Fruit fly (Drosophila melanogaster) whole organism, embryonic: ENCODE results near the gene dj-1beta.

Experiments used
- Bteb2 ChIP-seq: fragments of 200-800 bp; sonication (Bioruptor generic); optimal IDR thresholded peaks from 2 replicates; lab custom pipeline; 2016; ENCODE audit warnings: missing biosample characterization, missing genetic modification characterization
- CG11398 ChIP-seq: fragments of 200-800 bp; sonication (Bioruptor generic); optimal IDR thresholded peaks from 2 replicates; lab custom pipeline; 2016; ENCODE audit warnings: missing biosample characterization, missing genetic modification characterization
- CG13894 ChIP-seq: fragments of 200-800 bp; sonication (Bioruptor generic); optimal IDR thresholded peaks from 3 replicates; lab custom pipeline; 2018; ENCODE audit warnings: missing biosample characterization, mild to moderate bottlenecking, missing genetic modification characterization, moderate library complexity
- CG15073 ChIP-seq: fragments of 200-800 bp; sonication (Bioruptor generic); optimal IDR thresholded peaks from 2 replicates; lab custom pipeline; 2016; ENCODE audit warnings: missing biosample characterization, missing genetic modification characterization
- CG15479 ChIP-seq: fragments of 200-800 bp; sonication (Bioruptor generic); optimal IDR thresholded peaks from 3 replicates; lab custom pipeline; 2019; ENCODE audit warnings: missing biosample characterization, mild to moderate bottlenecking, missing genetic modification characterization, moderate library complexity
- CG17359 ChIP-seq: fragments of 200-800 bp; sonication (Bioruptor generic); optimal IDR thresholded peaks from 3 replicates; lab custom pipeline; 2018; ENCODE audit warnings: missing biosample characterization, mild to moderate bottlenecking, missing genetic modification characterization, moderate library complexity
- CG17361 ChIP-seq: fragments of 200-800 bp; sonication (Bioruptor generic); IDR thresholded peaks from 3 replicates; pipeline ENCODE4 v1.3.6; 2022; ENCODE audit warnings: missing biosample characterization, missing genetic modification characterization
- CG1832 ChIP-seq: fragments of 200-800 bp; sonication (Bioruptor generic); optimal IDR thresholded peaks from 2 replicates; lab custom pipeline; 2017; ENCODE audit warnings: missing biosample characterization, mild to moderate bottlenecking, missing genetic modification characterization, inconsistent platforms
- CG18476 ChIP-seq: fragments of 200-800 bp; sonication (Bioruptor generic); optimal IDR thresholded peaks from 2 replicates; lab custom pipeline; 2016; ENCODE audit warnings: missing biosample characterization, mild to moderate bottlenecking, missing genetic modification characterization
- CG2889 ChIP-seq: fragments of 200-800 bp; sonication (Bioruptor generic); IDR thresholded peaks from 3 replicates; pipeline ENCODE4 v1.3.6; 2022; ENCODE audit warnings: missing biosample characterization, missing genetic modification characterization
- CG31388 ChIP-seq: fragments of 200-800 bp; sonication (Bioruptor generic); optimal IDR thresholded peaks from 2 replicates; lab custom pipeline; 2016; ENCODE audit warnings: missing biosample characterization, missing genetic modification characterization
- CG32772 ChIP-seq: fragments of 200-800 bp; sonication (Bioruptor generic); IDR thresholded peaks from 2 replicates; pipeline ENCODE4 v1.3.6; 2022; ENCODE audit warnings: missing biosample characterization, missing genetic modification characterization
- CG33213 ChIP-seq: fragments of 200-800 bp; sonication (Bioruptor generic); optimal IDR thresholded peaks from 3 replicates; lab custom pipeline; 2016; ENCODE audit warnings: missing biosample characterization, missing genetic modification characterization
- CG34422 ChIP-seq: fragments of 200-800 bp; sonication (Bioruptor generic); IDR thresholded peaks from 3 replicates; pipeline ENCODE4 v1.3.6; 2022; ENCODE audit warnings: missing biosample characterization, missing genetic modification characterization
- CG4820 ChIP-seq: fragments of 200-800 bp; sonication (Bioruptor generic); optimal IDR thresholded peaks from 3 replicates; lab custom pipeline; 2016; ENCODE audit warnings: missing biosample characterization, missing genetic modification characterization
- CG7556 ChIP-seq: fragments of 200-800 bp; sonication (Bioruptor generic); optimal IDR thresholded peaks from 2 replicates; lab custom pipeline; 2017; ENCODE audit warnings: missing biosample characterization, mild to moderate bottlenecking, missing genetic modification characterization
- CkIIα-i1 ChIP-seq: fragments of 200-800 bp; sonication (Bioruptor generic); IDR thresholded peaks from 2 replicates; pipeline ENCODE4 v1.3.6; 2022; ENCODE audit warnings: missing biosample characterization, missing genetic modification characterization
- D ChIP-seq, 2 experiments: fragments of 200-800 bp in 1 of 2; fragments of >200 bp in 1 of 2; sonication (Bioruptor generic) in 1 of 2; optimal IDR thresholded peaks; 2 replicates in 1 of 2; 3 replicates in 1 of 2; lab custom pipeline; 2017; ENCODE audit warnings: mild to moderate bottlenecking in 1 of 2, missing biosample characterization in 1 of 2, missing genetic modification characterization in 1 of 2, missing genetic modification reagents in 1 of 2
- Dad ChIP-seq: fragments of 200-800 bp; sonication (Bioruptor generic); optimal IDR thresholded peaks from 3 replicates; lab custom pipeline; 2016; ENCODE audit warnings: missing biosample characterization, missing genetic modification characterization
- Dip3 ChIP-seq: fragments of 200-800 bp; sonication (Bioruptor generic); optimal IDR thresholded peaks from 3 replicates; lab custom pipeline; 2016; ENCODE audit warnings: missing biosample characterization, missing genetic modification characterization
- Eip74EF ChIP-seq, 2 experiments: fragments of 200-800 bp in 1 of 2; fragments of >200 bp in 1 of 2; sonication (Bioruptor generic) in 1 of 2; optimal IDR thresholded peaks; 2 replicates each; lab custom pipeline; 2017 to 2019; ENCODE audit warnings: missing biosample characterization in 2 of 2, missing genetic modification characterization in 2 of 2, mild to moderate bottlenecking in 1 of 2, moderate library complexity in 1 of 2
- Kr ChIP-seq: fragments of 200-800 bp; sonication (Bioruptor generic); optimal IDR thresholded peaks from 2 replicates; lab custom pipeline; 2017; ENCODE audit warnings: missing biosample characterization, mild to moderate bottlenecking, missing genetic modification characterization
- Max ChIP-seq: fragments of 200-800 bp; sonication (Bioruptor generic); optimal IDR thresholded peaks from 2 replicates; lab custom pipeline; 2016; ENCODE audit warnings: missing biosample characterization, mild to moderate bottlenecking, missing genetic modification characterization
- Nf-YB ChIP-seq: fragments of 200-800 bp; sonication (Bioruptor generic); optimal IDR thresholded peaks from 3 replicates; lab custom pipeline; 2019; ENCODE audit warnings: missing biosample characterization, mild to moderate bottlenecking, missing genetic modification characterization, moderate library complexity
- Nf-YC ChIP-seq: fragments of 200-800 bp; optimal IDR thresholded peaks from 3 replicates; lab custom pipeline; 2019; ENCODE audit warnings: missing biosample characterization, mild to moderate bottlenecking, missing genetic modification characterization, moderate library complexity
- Optix ChIP-seq: fragments of 200-800 bp; sonication (Bioruptor generic); IDR thresholded peaks from 3 replicates; pipeline ENCODE4 v1.3.6; 2022; ENCODE audit warnings: missing biosample characterization, missing genetic modification characterization
- Poxn ChIP-seq: fragments of 200-800 bp; sonication (Bioruptor generic); IDR thresholded peaks from 2 replicates; pipeline ENCODE4 v1.3.6; 2022; ENCODE audit warnings: missing biosample characterization, missing genetic modification characterization
- Scr ChIP-seq: fragments of 200-800 bp; sonication (Bioruptor generic); IDR thresholded peaks from 2 replicates; pipeline ENCODE4 v1.3.6; 2022; ENCODE audit warnings: missing biosample characterization, missing genetic modification characterization; ENCODE audit not compliant: partially characterized antibody
- Trl ChIP-seq, 3 experiments: fragments of >200 bp in 2 of 3; fragments of 200-800 bp in 1 of 3; sonication (Bioruptor generic) in 1 of 3; optimal IDR thresholded peaks; 2 replicates in 1 of 3; 3 replicates in 2 of 3; lab custom pipeline; 2016 to 2017; ENCODE audit warnings: missing biosample characterization in 1 of 3, missing genetic modification characterization in 1 of 3
- amos ChIP-seq: fragments of 200-800 bp; sonication (Bioruptor generic); IDR thresholded peaks from 2 replicates; pipeline ENCODE4 v1.3.6; 2022; ENCODE audit warnings: missing biosample characterization, missing genetic modification characterization; ENCODE audit not compliant: partially characterized antibody
- cad ChIP-seq: fragments of >200 bp; optimal IDR thresholded peaks from 2 replicates; lab custom pipeline; 2017; ENCODE audit warnings: missing biosample characterization, missing genetic modification characterization
- hth ChIP-seq: fragments of >200 bp; optimal IDR thresholded peaks from 2 replicates; lab custom pipeline; 2017; ENCODE audit warnings: inconsistent platforms
- jigr1 ChIP-seq: fragments of 200-800 bp; sonication (Bioruptor generic); IDR thresholded peaks from 3 replicates; pipeline ENCODE4 v1.3.6; 2022; ENCODE audit warnings: missing biosample characterization, missing genetic modification characterization
- jing ChIP-seq: fragments of 200-800 bp; sonication (Bioruptor generic); optimal IDR thresholded peaks from 2 replicates; lab custom pipeline; 2018; ENCODE audit warnings: missing biosample characterization, mild to moderate bottlenecking, missing genetic modification characterization
- kni ChIP-seq: fragments of 200-800 bp; sonication (Bioruptor generic); optimal IDR thresholded peaks from 3 replicates; lab custom pipeline; 2017; ENCODE audit warnings: mild to moderate bottlenecking, missing biosample characterization, missing genetic modification reagents, missing genetic modification characterization
- knrl ChIP-seq: fragments of 200-800 bp; sonication (Bioruptor generic); IDR thresholded peaks from 3 replicates; pipeline ENCODE4 v1.3.6; 2022; ENCODE audit warnings: missing biosample characterization, missing genetic modification characterization; ENCODE audit not compliant: partially characterized antibody
- oc ChIP-seq: fragments of 200-800 bp; sonication (Bioruptor generic); optimal IDR thresholded peaks from 2 replicates; lab custom pipeline; 2018; ENCODE audit warnings: missing biosample characterization, mild to moderate bottlenecking, missing genetic modification characterization, moderate library complexity
- phol ChIP-seq: fragments of 200-800 bp; sonication (Bioruptor generic); optimal IDR thresholded peaks from 3 replicates; lab custom pipeline; 2018; ENCODE audit warnings: missing biosample characterization, mild to moderate bottlenecking, missing genetic modification characterization, moderate library complexity
- pros ChIP-seq: fragments of 200-800 bp; sonication (Bioruptor generic); optimal IDR thresholded peaks from 3 replicates; lab custom pipeline; 2019; ENCODE audit warnings: missing biosample characterization, mild to moderate bottlenecking, missing genetic modification characterization, moderate library complexity
- pzg ChIP-seq: fragments of 200-800 bp; sonication (Bioruptor generic); optimal IDR thresholded peaks from 3 replicates; lab custom pipeline; 2018; ENCODE audit warnings: missing biosample characterization, mild to moderate bottlenecking, missing genetic modification characterization, moderate library complexity
- sens ChIP-seq: fragments of 200-800 bp; sonication (Bioruptor generic); peaks from one replicate; lab custom pipeline; 2016; ENCODE audit warnings: missing biosample characterization, missing genetic modification characterization
- seq ChIP-seq: fragments of 200-800 bp; sonication (Bioruptor generic); IDR thresholded peaks from 2 replicates; pipeline ENCODE4 v1.3.6; 2022; ENCODE audit warnings: missing biosample characterization, missing genetic modification characterization
- shn ChIP-seq: fragments of 200-800 bp; sonication (Bioruptor generic); optimal IDR thresholded peaks from 3 replicates; lab custom pipeline; 2016; ENCODE audit warnings: missing biosample characterization, missing genetic modification characterization
- tll ChIP-seq, 2 experiments: fragments of 200-800 bp in 1 of 2; fragments of >200 bp in 1 of 2; sonication (Bioruptor generic) in 1 of 2; optimal IDR thresholded peaks; 2 replicates each; lab custom pipeline; 2017 to 2019; ENCODE audit warnings: missing biosample characterization in 2 of 2, missing genetic modification characterization in 2 of 2, mild to moderate bottlenecking in 1 of 2, moderate library complexity in 1 of 2
- tup ChIP-seq: fragments of 200-800 bp; sonication (Bioruptor generic); optimal IDR thresholded peaks from 2 replicates; lab custom pipeline; 2016; ENCODE audit warnings: missing biosample characterization, mild to moderate bottlenecking, missing genetic modification characterization, moderate library complexity
- unc-4 ChIP-seq: fragments of 200-800 bp; sonication (Bioruptor generic); IDR thresholded peaks from 2 replicates; pipeline ENCODE4 v1.3.6; 2022; ENCODE audit warnings: missing biosample characterization, missing genetic modification characterization; ENCODE audit not compliant: partially characterized antibody
- vfl ChIP-seq: fragments of 200-800 bp; sonication (Bioruptor generic); optimal IDR thresholded peaks from 2 replicates; lab custom pipeline; 2016; ENCODE audit warnings: missing biosample characterization, missing genetic modification characterization
- zen ChIP-seq: fragments of 200-800 bp; sonication (Bioruptor generic); optimal IDR thresholded peaks from 3 replicates; lab custom pipeline; 2018; ENCODE audit warnings: missing biosample characterization, mild to moderate bottlenecking, missing genetic modification characterization, moderate library complexity

Gene dj-1beta

DNA sequence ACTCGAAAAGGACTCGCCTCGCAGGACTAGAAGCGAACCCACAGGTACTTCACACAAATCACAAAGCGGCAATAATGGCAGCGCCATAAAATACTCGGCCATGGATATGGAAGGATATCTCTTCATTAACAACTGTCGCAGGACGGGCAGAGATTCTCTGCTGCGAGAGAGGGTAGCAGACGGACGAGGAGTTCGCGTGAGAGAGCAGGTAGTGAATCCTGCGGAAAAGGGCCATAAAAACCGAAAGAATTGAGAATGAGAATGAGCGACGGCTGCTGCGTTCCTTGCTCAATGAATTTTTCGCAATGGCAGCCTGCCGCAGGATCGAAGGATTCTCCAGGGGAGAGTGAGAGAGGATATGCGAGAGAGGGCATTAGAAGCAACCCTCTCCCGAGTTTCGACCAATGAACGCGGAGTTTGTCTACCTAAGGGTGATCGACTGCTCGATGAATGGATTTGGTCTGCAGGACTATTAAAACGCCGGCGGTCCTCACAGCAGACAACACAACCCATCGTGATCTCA is 45.0 kb downstream of the dj-1beta start, which contains the start of gene tll:
Gene tll (plus strand): TSS at position 473 of the 523 bp plus-strand sequence.
- TF ChIP-seq D (optimal IDR thresholded peaks at IDR 0.05; lab: Kevin White, UChicago) (peak; percentile 89), D (GFP tag; optimal IDR thresholded peaks at IDR 0.05; lab: Kevin White, UChicago) (no peak), cad (GFP tag; lab: Kevin White, UChicago) (peak; percentile 99), phol (tag; lab: Kevin White, UChicago) (peak; percentile 7), Trl (optimal IDR thresholded peaks at IDR 0.05; lab: Kevin White, UChicago) (peak in 1 of 2 experiments; percentile 68), Trl (GFP tag; optimal IDR thresholded peaks at IDR 0.05; lab: Kevin White, UChicago) (no peak), CG31388 (GFP tag; lab: Kevin White, UChicago) (no peak), CG2889 (GFP tag; lab: Robert Waterston, UW) (no peak), jing (GFP tag; lab: Kevin White, UChicago) (no peak), sens (GFP tag; lab: Kevin White, UChicago) (peak; percentile 49), kni (GFP tag; lab: Kevin White, UChicago) (peak; percentile 10), CG15479 (peak; percentile 99), shn (GFP tag; lab: Kevin White, UChicago) (no peak), pros (peak; percentile 94), CG33213 (no peak), Kr (GFP tag; lab: Kevin White, UChicago) (peak; percentile 6), zen (tag; lab: Kevin White, UChicago) (peak; percentile 90), Nf-YC (peak; percentile 92), tll (GFP tag; optimal IDR thresholded peaks at IDR 0.05; lab: Kevin White, UChicago) (peak in 1 of 2 experiments; percentile 96), tup (GFP tag; lab: Kevin White, UChicago) (no peak), seq (GFP tag; lab: Robert Waterston, UW) (peak; percentile 49; the same call in 1 of the 2 replicates), CG1832 (GFP tag; lab: Kevin White, UChicago) (peak; percentile 58), hth (lab: Kevin White, UChicago) (no peak), Nf-YB (GFP tag; lab: Kevin White, UChicago) (peak; percentile 93), CG34422 (no peak)
- TF ChIP-seq, all 482 proteins: peak for 15

dm6 chr3R:30855176-30855575 is 48.3 kb downstream of the dj-1beta start:
- no peak for TF ChIP-seq CG17361 (GFP tag; lab: Robert Waterston, UW)
- TF ChIP-seq CG11398: no peak
- TF ChIP-seq Dip3 (GFP tag; lab: Kevin White, UChicago): no peak
- TF ChIP-seq oc (tag; lab: Kevin White, UChicago): peak; percentile 65
- TF ChIP-seq CG13894: peak; percentile 12
- TF ChIP-seq zen (tag; lab: Kevin White, UChicago): peak; percentile 71
- TF ChIP-seq vfl (GFP tag; lab: Kevin White, UChicago): no peak
- TF ChIP-seq Poxn: no peak
- no peak for TF ChIP-seq Scr (GFP tag; lab: Robert Waterston, UW)
- peak in 1 of 2 experiments; percentile 84 for TF ChIP-seq tll (GFP tag; optimal IDR thresholded peaks at IDR 0.05; lab: Kevin White, UChicago)
- no peak for TF ChIP-seq unc-4 (GFP tag; lab: Robert Waterston, UW)
- TF ChIP-seq Max (GFP tag; lab: Kevin White, UChicago): no peak
- TF ChIP-seq Dad (GFP tag; lab: Kevin White, UChicago): no peak
- no peak for TF ChIP-seq CG32772 (GFP tag; lab: Robert Waterston, UW)
- no peak for TF ChIP-seq CG7556 (GFP tag; lab: Kevin White, UChicago)
- TF ChIP-seq CG4820 (GFP tag; lab: Kevin White, UChicago): no peak
- TF ChIP-seq CkIIα-i1 (GFP tag; lab: Robert Waterston, UW): no peak
- no peak for TF ChIP-seq jigr1 (GFP tag; lab: Robert Waterston, UW)
- TF ChIP-seq Nf-YB (GFP tag; lab: Kevin White, UChicago): peak; percentile 40
- TF ChIP-seq amos (GFP tag; lab: Robert Waterston, UW): no peak
- no peak for TF ChIP-seq pzg (GFP tag; lab: Kevin White, UChicago)
- TF ChIP-seq Optix (GFP tag; lab: Robert Waterston, UW): 0 out of 3 replicates have a peak, but pooled peaks have one; percentile 4
- no peak for TF ChIP-seq Bteb2 (GFP tag; lab: Kevin White, UChicago)
- TF ChIP-seq CG18476 (GFP tag; lab: Kevin White, UChicago): no peak
- no peak for TF ChIP-seq knrl (GFP tag; lab: Robert Waterston, UW)
- TF ChIP-seq Eip74EF (GFP tag; optimal IDR thresholded peaks at IDR 0.05; lab: Kevin White, UChicago): no peak
- TF ChIP-seq CG15073 (GFP tag; lab: Kevin White, UChicago): no peak
- TF ChIP-seq pros: peak; percentile 66
- TF ChIP-seq CG17359 (tag; lab: Kevin White, UChicago): no peak
